Worm (Caenorhabditis elegans) whole organism, young adult: ENCODE results near the gene rnh-1.0.
A peak's percentile ranks its signal among the peaks of the same experiment; 100 is the strongest.

Source experiments
- B0035.1 ChIP-seq: sonication (generic microtip); optimal IDR thresholded peaks from 2 replicates; lab custom pipeline; 2016; ENCODE audit warnings: missing genetic modification characterization, mild to moderate bottlenecking, missing compliant biosample characterization, missing genotype, missing genetic modification reagents
- D2030.7 ChIP-seq: fragments of 200-800 bp; sonication (Bioruptor generic); IDR thresholded peaks from 2 replicates; pipeline ENCODE4 v1.3.6; 2022; ENCODE audit warnings: missing genetic modification reagents, missing genetic modification characterization, missing compliant biosample characterization
- F37B4.10 ChIP-seq: fragments of 200-800 bp; sonication (Bioruptor generic); IDR thresholded peaks from 2 replicates; pipeline ENCODE4 v1.3.6; 2022; ENCODE audit warnings: missing genetic modification characterization, missing compliant biosample characterization
- T07F8.4 ChIP-seq: sonication (generic microtip); optimal IDR thresholded peaks from 2 replicates; lab custom pipeline; 2016; ENCODE audit warnings: mild to moderate bottlenecking, missing genetic modification characterization, moderate library complexity, missing compliant biosample characterization
- T26A5.8 ChIP-seq: sonication (generic microtip); optimal IDR thresholded peaks from 2 replicates; lab custom pipeline; 2016; ENCODE audit warnings: missing genetic modification characterization, missing compliant biosample characterization
- Y53G8AR.9 ChIP-seq: fragments of 200-800 bp; sonication (Bioruptor generic); conservative IDR thresholded peaks from 2 replicates; pipeline ENCODE4 v1.3.6; 2022; ENCODE audit warnings: missing genetic modification reagents, missing genetic modification characterization, missing compliant biosample characterization
- Y56A3A.18 ChIP-seq: fragments of 200-800 bp; sonication (Bioruptor generic); IDR thresholded peaks from 2 replicates; pipeline ENCODE4 v1.3.6; 2022; ENCODE audit warnings: missing genetic modification reagents, missing genetic modification characterization, missing compliant biosample characterization
- Y67H2A.10 ChIP-seq: fragments of 200-800 bp; sonication (Bioruptor generic); conservative IDR thresholded peaks from 2 replicates; pipeline ENCODE4 v1.3.6; 2022; ENCODE audit warnings: missing genetic modification reagents, missing genetic modification characterization, missing compliant biosample characterization
- Y79H2A.3 ChIP-seq: fragments of 200-800 bp; sonication (Bioruptor generic); conservative IDR thresholded peaks from 2 replicates; pipeline ENCODE4 v1.3.6; 2022; ENCODE audit warnings: missing genetic modification reagents, missing genetic modification characterization, missing compliant biosample characterization
- ZK185.1 ChIP-seq: sonication (generic microtip); optimal IDR thresholded peaks from 2 replicates; lab custom pipeline; 2016; ENCODE audit warnings: mild to moderate bottlenecking, missing genetic modification characterization, missing compliant biosample characterization; ENCODE audit not compliant: poor library complexity, severe bottlenecking
- aptf-2 ChIP-seq: fragments of 200-800 bp; sonication (Bioruptor generic); conservative IDR thresholded peaks from 2 replicates; pipeline ENCODE4 v1.3.6; 2022; ENCODE audit warnings: missing genetic modification reagents, missing genetic modification characterization, missing compliant biosample characterization
- aptf-3 ChIP-seq: fragments of 200-800 bp; sonication (Bioruptor generic); IDR thresholded peaks from 2 replicates; pipeline ENCODE4 v1.3.6; 2022; ENCODE audit warnings: missing genetic modification characterization, missing compliant biosample characterization
- attf-5 ChIP-seq: fragments of 200-800 bp; sonication (Bioruptor generic); optimal IDR thresholded peaks from 2 replicates; lab custom pipeline; 2018; ENCODE audit warnings: mild to moderate bottlenecking, missing genetic modification characterization, missing compliant biosample characterization
- attf-6 ChIP-seq: fragments of 200-800 bp; sonication (Bioruptor generic); IDR thresholded peaks from 2 replicates; pipeline ENCODE4 v1.3.6; 2022; ENCODE audit warnings: missing genetic modification reagents, missing genetic modification characterization, missing compliant biosample characterization
- bed-1 ChIP-seq: fragments of 200-800 bp; sonication (Bioruptor generic); IDR thresholded peaks from 2 replicates; pipeline ENCODE4 v1.3.6; 2022; ENCODE audit warnings: missing genetic modification reagents, missing genetic modification characterization, missing compliant biosample characterization
- bed-2 ChIP-seq: fragments of 200-800 bp; sonication (Bioruptor generic); IDR thresholded peaks from 2 replicates; pipeline ENCODE4 v1.3.6; 2022; ENCODE audit warnings: missing genetic modification reagents, missing genetic modification characterization, missing compliant biosample characterization
- ccch-3 ChIP-seq: fragments of 200-800 bp; sonication (Bioruptor generic); optimal IDR thresholded peaks from 2 replicates; lab custom pipeline; 2018; ENCODE audit warnings: mild to moderate bottlenecking, missing genetic modification characterization, missing compliant biosample characterization
- cebp-2 ChIP-seq: fragments of 200-800 bp; sonication (Bioruptor generic); IDR thresholded peaks from 2 replicates; pipeline ENCODE4 v1.3.6; 2022; ENCODE audit warnings: missing genetic modification characterization, missing compliant biosample characterization
- ceh-40 ChIP-seq: fragments of 200-800 bp; sonication (Bioruptor generic); IDR thresholded peaks from 2 replicates; pipeline ENCODE4 v1.3.6; 2022; ENCODE audit warnings: missing genetic modification characterization, missing compliant biosample characterization
- ceh-91 ChIP-seq: fragments of 200-800 bp; sonication (Bioruptor generic); IDR thresholded peaks from 2 replicates; pipeline ENCODE4 v1.3.6; 2022; ENCODE audit warnings: missing genetic modification reagents, missing genetic modification characterization, missing compliant biosample characterization
- dpl-1 ChIP-seq: fragments of 150-350 bp; optimal IDR thresholded peaks from 2 replicates; lab custom pipeline; 2014; ENCODE audit warnings: missing biosample characterization, missing genetic modification reagents, missing genetic modification characterization
- efl-1 ChIP-seq: fragments of 150-350 bp; optimal IDR thresholded peaks from 2 replicates; lab custom pipeline; 2014; ENCODE audit warnings: missing biosample characterization, missing genetic modification reagents, missing genetic modification characterization
- egl-18 ChIP-seq: fragments of 200-800 bp; sonication (Bioruptor generic); IDR thresholded peaks from 2 replicates; pipeline ENCODE4 v1.3.6; 2022; ENCODE audit warnings: missing genetic modification reagents, missing genetic modification characterization, missing compliant biosample characterization
- ets-4 ChIP-seq: fragments of 200-800 bp; sonication (Bioruptor generic); optimal IDR thresholded peaks from 2 replicates; lab custom pipeline; 2018; ENCODE audit warnings: mild to moderate bottlenecking, missing genetic modification characterization, missing compliant biosample characterization
- gei-17 ChIP-seq: fragments of 200-800 bp; sonication (Bioruptor generic); optimal IDR thresholded peaks from 2 replicates; lab custom pipeline; 2018; ENCODE audit warnings: mild to moderate bottlenecking, missing genetic modification characterization, missing compliant biosample characterization
- hlh-26 ChIP-seq: fragments of 200-800 bp; sonication (Bioruptor generic); conservative IDR thresholded peaks from 2 replicates; pipeline ENCODE4 v1.3.6; 2022; ENCODE audit warnings: missing genetic modification reagents, missing genetic modification characterization, missing compliant biosample characterization
- hmg-1.2 ChIP-seq: fragments of 200-800 bp; sonication (Bioruptor generic); IDR thresholded peaks from 2 replicates; pipeline ENCODE4 v1.3.6; 2022; ENCODE audit warnings: missing genetic modification reagents, missing genetic modification characterization, missing compliant biosample characterization
- hsf-1 ChIP-seq: fragments of 200-800 bp; sonication (Bioruptor generic); IDR thresholded peaks from 2 replicates; pipeline ENCODE4 v1.3.6; 2022; ENCODE audit warnings: missing genetic modification reagents, missing genetic modification characterization, missing compliant biosample characterization
- lin-40 ChIP-seq: sonication (generic microtip); optimal IDR thresholded peaks from 2 replicates; lab custom pipeline; 2016; ENCODE audit warnings: missing genetic modification characterization, mild to moderate bottlenecking, missing compliant biosample characterization, missing genotype, missing genetic modification reagents
- lin-54 ChIP-seq: fragments of 200-800 bp; sonication (Bioruptor generic); optimal IDR thresholded peaks from 2 replicates; lab custom pipeline; 2018; ENCODE audit warnings: mild to moderate bottlenecking, missing genetic modification characterization, missing compliant biosample characterization
- lir-1 ChIP-seq: fragments of 200-800 bp; sonication (Bioruptor generic); conservative IDR thresholded peaks from 2 replicates; pipeline ENCODE4 v1.3.6; 2022; ENCODE audit warnings: missing genetic modification reagents, missing genetic modification characterization, missing compliant biosample characterization
- madf-10 ChIP-seq: sonication (generic microtip); optimal IDR thresholded peaks from 2 replicates; lab custom pipeline; 2016; ENCODE audit warnings: mild to moderate bottlenecking, missing genetic modification characterization, missing compliant biosample characterization
- madf-6 ChIP-seq: fragments of 200-800 bp; sonication (Bioruptor generic); IDR thresholded peaks from 2 replicates; pipeline ENCODE4 v1.3.6; 2022; ENCODE audit warnings: missing genetic modification reagents, missing genetic modification characterization, missing compliant biosample characterization
- mxl-1 ChIP-seq: sonication (generic microtip); optimal IDR thresholded peaks from 2 replicates; lab custom pipeline; 2016; ENCODE audit warnings: missing genetic modification characterization, missing compliant biosample characterization
- nfya-1 ChIP-seq: sonication (generic microtip); optimal IDR thresholded peaks from 2 replicates; lab custom pipeline; 2017; ENCODE audit warnings: antibody characterized with exemption, missing compliant biosample characterization, missing genetic modification characterization, borderline replicate concordance; ENCODE audit not compliant: insufficient read depth
- nhr-120 ChIP-seq: fragments of 200-800 bp; sonication (Bioruptor generic); IDR thresholded peaks from 2 replicates; pipeline ENCODE4 v1.3.6; 2022; ENCODE audit warnings: missing genetic modification characterization, missing compliant biosample characterization
- nhr-27 ChIP-seq: fragments of 200-800 bp; sonication (Bioruptor generic); optimal IDR thresholded peaks from 2 replicates; lab custom pipeline; 2018; ENCODE audit warnings: mild to moderate bottlenecking, missing genetic modification characterization, moderate library complexity, missing compliant biosample characterization
- rcor-1 ChIP-seq: fragments of 200-800 bp; sonication (Bioruptor generic); IDR thresholded peaks from 2 replicates; pipeline ENCODE4 v1.3.6; 2022; ENCODE audit warnings: missing genetic modification reagents, missing genetic modification characterization, missing compliant biosample characterization
- rpc-1 ChIP-seq, 2 experiments: fragments of 150-350 bp in 1 of 2; sonication (generic microtip) in 1 of 2; optimal IDR thresholded peaks; 2 replicates each; lab custom pipeline; 2014 to 2018; ENCODE audit warnings: missing biosample characterization in 1 of 2, missing genetic modification characterization in 1 of 2, missing genetic modification reagents in 1 of 2, missing genotype in 1 of 2
- sea-2 ChIP-seq: fragments of 200-800 bp; sonication (Bioruptor generic); IDR thresholded peaks from 2 replicates; pipeline ENCODE4 v1.3.6; 2022; ENCODE audit warnings: missing genetic modification characterization, missing compliant biosample characterization
- somi-1 ChIP-seq: fragments of 200-800 bp; sonication (Bioruptor generic); optimal IDR thresholded peaks from 2 replicates; lab custom pipeline; 2018; ENCODE audit warnings: mild to moderate bottlenecking, missing genetic modification characterization, missing compliant biosample characterization
- tbx-9 ChIP-seq: sonication (generic microtip); optimal IDR thresholded peaks from 2 replicates; lab custom pipeline; 2016; ENCODE audit warnings: borderline replicate concordance, missing genetic modification characterization, inconsistent platforms, missing compliant biosample characterization
- unc-130 ChIP-seq: sonication (generic microtip); optimal IDR thresholded peaks from 2 replicates; lab custom pipeline; 2016; ENCODE audit warnings: missing genetic modification reagents, missing genetic modification characterization, missing compliant biosample characterization
- zim-3 ChIP-seq: sonication (generic microtip); optimal IDR thresholded peaks from 2 replicates; lab custom pipeline; 2017; ENCODE audit warnings: mild to moderate bottlenecking, missing genetic modification characterization, moderate library complexity, missing compliant biosample characterization

The rnh-1.0 gene

ce11 chrII:5032669-5033068, 37.5 kb downstream of the rnh-1.0 start (continued):
- TF ChIP-seq aptf-2 (GFP tag; lab: Robert Waterston, UW) (no peak), dpl-1 (GFP tag; lab: Kevin White, UChicago) (no peak), egl-18 (GFP tag; lab: Robert Waterston, UW) (0 out of 2 replicates have a peak, but pooled peaks have one; percentile 19), F37B4.10 (GFP tag; lab: Robert Waterston, UW) (0 out of 2 replicates have a peak, but pooled peaks have one; percentile 78), D2030.7 (GFP tag; lab: Robert Waterston, UW) (peak; percentile 47; the same call in 1 of the 2 replicates), aptf-3 (GFP tag; lab: Robert Waterston, UW) (0 out of 2 replicates have a peak, but pooled peaks have one; percentile 16), lir-1 (GFP tag; lab: Robert Waterston, UW) (no peak; the same call in 1 of the 2 replicates), Y53G8AR.9 (no peak; the same call in 1 of the 2 replicates), ccch-3 (no peak), rpc-1 (optimal IDR thresholded peaks at IDR 0.05; lab: Kevin White, UChicago) (peak; percentile 87), rpc-1 (tag; optimal IDR thresholded peaks at IDR 0.05; lab: Kevin White, UChicago) (peak; percentile 83), zim-3 (tag; lab: Kevin White, UChicago) (peak; percentile 53), gei-17 (GFP tag; lab: Kevin White, UChicago) (no peak), ceh-40 (GFP tag; lab: Robert Waterston, UW) (0 out of 2 replicates have a peak, but pooled peaks have one; percentile 67), bed-1 (GFP tag; lab: Robert Waterston, UW) (no peak), nhr-27 (tag; lab: Kevin White, UChicago) (peak; percentile 74), lin-40 (tag; lab: Kevin White, UChicago) (peak; percentile 53), bed-2 (no peak), B0035.1 (tag; lab: Kevin White, UChicago) (peak; percentile 43), lin-54 (GFP tag; lab: Kevin White, UChicago) (peak; percentile 76), ZK185.1 (tag; lab: Kevin White, UChicago) (peak; percentile 77), ets-4 (peak; percentile 7), mxl-1 (tag; lab: Kevin White, UChicago) (peak; percentile 60), sea-2 (GFP tag; lab: Robert Waterston, UW) (no peak), attf-6 (GFP tag; lab: Robert Waterston, UW) (peak; percentile 73), nfya-1 (tag; lab: Kevin White, UChicago) (no peak), hmg-1.2 (GFP tag; lab: Robert Waterston, UW) (peak; percentile 66), attf-5 (GFP tag; lab: Kevin White, UChicago) (peak; percentile 67), rcor-1 (peak; percentile 65), nhr-120 (GFP tag; lab: Robert Waterston, UW) (0 out of 2 replicates have a peak, but pooled peaks have one; percentile 48), Y67H2A.10 (GFP tag; lab: Robert Waterston, UW) (no peak), madf-10 (tag; lab: Kevin White, UChicago) (peak; percentile 36), somi-1 (GFP tag; lab: Kevin White, UChicago) (no peak), unc-130 (GFP tag; lab: Kevin White, UChicago) (peak; percentile 46), ceh-91 (peak; percentile 25; the same call in 1 of the 2 replicates), Y79H2A.3 (GFP tag; lab: Robert Waterston, UW) (peak; percentile 45; the same call in 1 of the 2 replicates), hsf-1 (GFP tag; lab: Robert Waterston, UW) (0 out of 2 replicates have a peak, but pooled peaks have one; percentile 49), tbx-9 (no peak), T26A5.8 (peak; percentile 63), madf-6 (peak; percentile 77), T07F8.4 (tag; lab: Kevin White, UChicago) (peak; percentile 38), efl-1 (GFP tag; lab: Kevin White, UChicago) (no peak), cebp-2 (peak; percentile 89), hlh-26 (GFP tag; lab: Robert Waterston, UW) (no peak), Y56A3A.18 (GFP tag; lab: Robert Waterston, UW) (0 out of 2 replicates have a peak, but pooled peaks have one; percentile 37)
- TF ChIP-seq, all 124 proteins: peak for 84
